Fruit fly (Drosophila melanogaster) whole organism: ENCODE measurements around the gene CG15473.
A peak's percentile ranks its signal among the peaks of the same experiment; 100 is the strongest.

Source experiments
- CG8478 ChIP-seq: fragments of >200 bp; optimal IDR thresholded peaks from 2 replicates; lab custom pipeline; 2018; ENCODE audit warnings: inconsistent platforms
- Dll ChIP-seq: fragments of >200 bp; optimal IDR thresholded peaks from 2 replicates; lab custom pipeline; 2017
- EcR ChIP-seq, 2 experiments: fragments of >200 bp; optimal IDR thresholded peaks; 2 replicates each; lab custom pipeline; 2017; ENCODE audit warnings: missing biosample characterization in 2 of 2, missing genetic modification characterization in 2 of 2, missing genetic modification reagents in 2 of 2
- pan ChIP-seq: fragments of >200 bp; optimal IDR thresholded peaks from 2 replicates; lab custom pipeline; 2017
- psq ChIP-seq: fragments of >200 bp; optimal IDR thresholded peaks from 2 replicates; lab custom pipeline; 2017
- usp ChIP-seq: fragments of >200 bp; optimal IDR thresholded peaks from 2 replicates; lab custom pipeline; 2017; ENCODE audit warnings: missing biosample characterization, missing genetic modification characterization, mixed read lengths

The CG15473 gene

DNA sequence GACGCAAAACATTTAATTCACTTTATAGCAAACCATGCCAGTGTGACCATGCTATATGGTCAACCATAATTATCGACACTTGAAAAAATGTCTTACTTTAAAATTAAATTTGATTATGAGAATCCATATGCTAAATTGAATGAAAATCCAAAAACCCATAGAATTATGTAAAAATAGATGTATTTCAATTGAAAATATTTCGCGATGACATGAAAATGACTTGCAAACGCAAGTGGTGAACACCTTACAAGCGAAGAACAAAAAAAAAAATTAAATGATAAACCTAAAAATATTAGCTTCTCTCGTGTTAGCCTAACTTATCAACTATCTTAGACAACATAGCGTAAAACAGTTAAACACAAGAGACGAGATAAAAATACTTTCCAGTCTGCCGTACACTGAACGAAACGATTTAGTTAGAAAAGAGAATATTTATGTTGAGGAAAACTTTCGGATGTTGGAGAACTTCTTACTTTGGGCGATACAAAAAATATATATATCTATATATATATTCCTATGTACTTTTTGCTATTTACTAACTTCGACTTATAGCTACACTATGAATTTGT, 25.6 kb upstream of the CG15473 start:
- TF ChIP-seq EcR (GFP tag; optimal IDR thresholded peaks at IDR 0.05; lab: Kevin White, UChicago) (no peak), CG8478 (lab: Kevin White, UChicago) (no peak), Dll (lab: Kevin White, UChicago) (no peak), usp (GFP tag; lab: Kevin White, UChicago) (no peak), pan (lab: Kevin White, UChicago) (no peak), psq (lab: Kevin White, UChicago) (no peak)

DNA sequence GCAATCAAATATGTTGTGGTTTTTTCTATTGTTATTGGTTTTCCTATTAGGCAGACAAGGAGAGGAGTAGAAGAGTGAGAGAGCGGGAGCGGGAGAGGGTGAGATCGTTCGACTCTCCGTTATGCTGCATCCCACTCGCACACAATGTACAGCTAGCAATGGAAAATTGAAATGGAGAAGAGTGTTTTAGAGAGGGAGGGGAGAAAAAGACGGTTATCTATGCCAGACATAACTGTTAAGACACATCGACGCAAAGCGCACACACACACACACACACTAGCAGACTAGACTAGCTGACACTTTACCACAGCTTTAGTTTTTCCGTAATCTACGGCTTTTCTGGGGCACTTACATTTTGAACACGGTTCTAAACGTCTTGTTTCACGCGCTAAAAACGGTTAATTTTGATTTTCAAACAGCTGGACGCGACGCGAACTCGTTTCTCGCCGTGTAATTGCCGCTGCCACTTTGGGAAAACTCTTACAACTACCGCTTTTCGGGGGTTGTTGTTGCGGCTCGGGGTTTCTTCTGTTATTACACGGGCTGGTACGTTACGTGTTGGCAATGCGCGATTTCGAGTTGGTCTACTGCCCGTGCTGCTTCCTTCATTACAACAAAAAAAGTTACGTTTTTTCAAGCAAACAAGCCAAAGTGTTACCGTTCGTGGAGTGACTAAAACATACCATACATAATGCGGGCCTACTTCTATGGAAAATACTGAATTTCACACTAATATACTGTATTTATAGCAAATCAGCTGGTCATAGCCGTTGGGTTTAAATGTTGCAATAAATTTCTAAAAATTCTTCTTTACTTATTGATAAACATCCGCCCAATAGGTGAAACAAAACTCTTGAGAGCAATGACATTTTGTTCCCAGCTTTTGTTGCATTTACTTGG, 24.9 kb upstream of the CG15473 start, which contains the start of gene fzr:
fzr (minus strand) TSS at position 625 of the 900 bp plus-strand sequence.
- TF ChIP-seq psq (lab: Kevin White, UChicago) (no peak), pan (lab: Kevin White, UChicago) (no peak), EcR (GFP tag; optimal IDR thresholded peaks at IDR 0.05; lab: Kevin White, UChicago) (no peak), Dll (lab: Kevin White, UChicago) (no peak), usp (GFP tag; lab: Kevin White, UChicago) (no peak), CG8478 (lab: Kevin White, UChicago) (no peak)

DNA sequence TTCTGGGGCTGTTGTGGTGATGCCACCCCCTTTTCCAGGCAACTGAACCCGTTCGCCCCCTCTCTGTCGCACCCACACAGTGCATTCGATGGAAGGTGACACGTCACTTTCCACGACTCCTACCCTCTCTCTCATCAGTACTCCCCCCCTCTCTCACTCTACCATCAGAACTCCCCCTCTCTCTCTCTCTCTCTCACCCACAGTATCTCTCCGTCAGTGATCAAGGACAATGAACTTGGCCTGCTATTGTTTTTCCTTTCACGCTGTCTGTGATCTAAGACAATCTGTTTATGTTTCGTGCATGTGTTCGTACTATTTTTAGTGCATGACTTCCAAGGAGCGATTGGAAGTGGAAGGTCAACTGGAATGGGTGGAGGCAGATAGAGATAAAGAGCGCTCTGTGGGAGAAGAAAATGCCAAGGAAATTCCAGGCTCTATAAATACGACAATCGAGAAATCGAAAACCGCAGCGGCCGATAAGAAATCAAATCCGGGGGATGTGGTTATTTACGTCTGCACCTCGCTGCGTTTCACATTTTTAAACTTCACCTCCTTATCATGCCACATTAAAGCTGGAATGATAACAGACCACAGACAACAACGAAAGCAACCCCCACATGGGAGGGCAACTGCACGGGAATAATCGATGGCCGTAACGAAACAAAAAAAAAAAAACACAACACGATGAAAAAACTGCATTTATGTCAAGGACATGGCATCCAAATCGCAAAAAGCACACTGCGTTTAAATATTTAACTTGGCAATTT, 24.0 kb upstream of the CG15473 start:
- no peak for TF ChIP-seq CG8478 (lab: Kevin White, UChicago)
- TF ChIP-seq EcR (GFP tag; optimal IDR thresholded peaks at IDR 0.05; lab: Kevin White, UChicago), result peak in 1 of 2 experiments; percentile 75

DNA sequence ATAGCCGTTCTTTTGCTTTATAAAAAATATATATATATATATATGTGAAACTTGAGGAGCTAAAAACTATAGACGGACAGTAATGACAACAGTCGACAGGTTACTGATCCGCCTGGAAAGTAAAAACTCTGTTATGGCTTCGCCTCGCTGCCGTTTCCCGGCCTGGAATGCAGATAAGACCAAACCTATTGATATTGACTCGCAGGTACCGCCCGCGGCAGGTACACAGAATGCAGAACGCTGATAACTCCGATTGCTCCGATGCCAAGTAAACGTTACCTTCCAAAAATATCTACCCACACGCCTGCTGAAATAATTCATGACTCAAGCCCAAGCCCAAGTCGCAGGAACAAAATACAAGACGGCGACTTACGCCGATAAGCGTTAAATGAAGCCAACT, 23.1 kb upstream of the CG15473 start:
- TF ChIP-seq EcR (GFP tag; optimal IDR thresholded peaks at IDR 0.05; lab: Kevin White, UChicago) (no peak), psq (lab: Kevin White, UChicago) (no peak), Dll (lab: Kevin White, UChicago) (no peak), pan (lab: Kevin White, UChicago) (no peak), usp (GFP tag; lab: Kevin White, UChicago) (no peak)

DNA sequence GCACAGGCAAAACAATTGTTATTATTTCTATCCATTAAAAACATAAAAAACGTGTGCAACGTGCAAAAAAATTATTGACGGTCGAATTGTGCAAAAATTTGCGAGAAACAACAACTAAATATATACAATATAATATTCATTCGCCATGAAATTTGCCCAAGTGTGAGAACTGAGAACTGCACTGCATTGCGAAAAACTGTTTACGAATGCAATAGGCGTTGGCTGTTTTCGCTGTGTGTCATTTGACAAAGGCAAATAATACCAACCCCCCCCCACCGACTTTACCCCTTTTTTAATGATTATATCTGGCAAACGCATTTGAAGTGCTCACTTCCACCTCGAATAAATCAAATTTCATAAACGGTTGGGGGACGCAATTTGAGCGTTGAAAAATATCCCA, 20.8 kb upstream of the CG15473 start:
- no peak for TF ChIP-seq pan (lab: Kevin White, UChicago)

DNA sequence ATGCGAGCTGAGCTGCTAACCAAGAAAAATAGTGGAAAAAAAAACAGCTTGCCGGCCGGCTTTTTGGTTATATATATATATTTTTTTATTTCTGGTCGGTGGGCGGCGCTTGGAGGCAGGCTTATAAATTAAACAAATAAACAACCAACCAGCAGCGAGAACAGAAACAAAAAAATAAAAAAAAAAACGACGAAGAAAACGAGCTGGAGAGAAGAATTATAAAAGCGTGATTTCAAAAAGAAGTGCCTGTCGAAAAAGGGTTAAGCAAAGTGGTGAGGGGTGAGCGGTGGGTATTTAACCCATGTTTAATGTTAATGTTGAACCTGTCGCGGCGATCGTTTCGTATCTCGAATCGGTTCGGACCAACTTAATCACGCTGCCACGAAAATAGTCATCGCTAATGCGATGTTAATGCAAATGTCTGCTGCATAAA, 16.9 kb upstream of the CG15473 start:
- TF ChIP-seq EcR (GFP tag; optimal IDR thresholded peaks at IDR 0.05; lab: Kevin White, UChicago) (no peak), CG8478 (lab: Kevin White, UChicago) (no peak), pan (lab: Kevin White, UChicago) (no peak), Dll (lab: Kevin White, UChicago) (no peak), psq (lab: Kevin White, UChicago) (no peak), usp (GFP tag; lab: Kevin White, UChicago) (no peak)

DNA sequence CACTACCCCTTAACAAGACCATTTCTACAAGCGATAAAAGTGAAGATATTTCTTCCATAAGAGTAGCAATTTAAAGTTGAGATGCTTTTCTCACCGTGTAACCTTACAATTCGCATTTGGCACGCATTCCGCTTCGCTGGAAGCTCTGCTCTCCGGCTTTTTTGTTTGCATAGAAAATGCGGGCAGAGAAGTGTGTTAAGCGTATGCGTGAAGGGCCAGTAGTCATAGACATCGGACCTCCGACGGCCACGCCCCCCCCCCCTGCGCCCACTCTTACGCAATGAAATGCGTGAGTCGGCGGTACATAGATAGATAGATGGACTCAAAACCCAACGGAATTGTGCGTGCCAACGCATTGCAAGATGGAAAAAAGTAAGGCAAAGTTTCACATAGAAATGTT, 15.1 kb upstream of the CG15473 start:
- no peak for TF ChIP-seq EcR (GFP tag; optimal IDR thresholded peaks at IDR 0.05; lab: Kevin White, UChicago)
- no peak for TF ChIP-seq CG8478 (lab: Kevin White, UChicago)
- no peak for TF ChIP-seq usp (GFP tag; lab: Kevin White, UChicago)
- no peak for TF ChIP-seq psq (lab: Kevin White, UChicago)
- TF ChIP-seq pan (lab: Kevin White, UChicago), result no peak
- TF ChIP-seq Dll (lab: Kevin White, UChicago), result no peak

DNA sequence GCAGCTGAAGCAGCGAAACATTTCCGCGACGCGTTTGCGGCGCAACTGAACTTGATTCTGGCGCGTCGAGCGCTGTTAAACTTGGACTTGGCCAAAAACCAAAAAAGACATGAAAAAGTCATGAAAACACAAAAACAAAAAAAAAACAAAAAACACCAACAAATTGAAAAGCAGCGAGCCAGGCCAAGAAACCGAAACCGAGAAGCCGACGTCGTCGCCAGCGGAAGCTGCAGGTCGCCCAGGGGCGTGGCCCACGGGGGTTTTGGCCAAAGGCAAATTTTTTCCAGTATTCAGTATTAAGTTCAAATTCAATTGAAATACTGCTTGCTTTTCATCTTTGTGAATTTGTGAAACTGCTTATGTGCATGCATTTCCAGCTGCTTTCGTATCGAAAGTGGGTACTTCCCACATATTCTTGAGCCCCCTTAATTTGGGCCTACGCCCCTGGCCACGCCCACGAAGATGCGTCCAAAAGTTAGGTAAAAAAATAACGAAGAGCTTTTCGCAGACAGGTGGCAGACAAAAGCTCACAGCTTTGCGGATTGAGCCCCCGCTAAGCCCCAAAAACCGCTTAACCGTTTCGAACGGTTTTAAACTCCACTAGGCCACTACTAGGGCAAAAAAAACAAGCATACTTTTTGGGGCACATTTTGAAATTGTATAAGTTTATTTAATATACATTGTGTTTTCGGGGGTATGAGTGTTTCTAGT, 12.5 kb upstream of the CG15473 start, which contains the start of gene CG3009:
CG3009 (minus strand) TSS at position 51 of the 711 bp plus-strand sequence.
- TF ChIP-seq CG8478 (lab: Kevin White, UChicago) (no peak), psq (lab: Kevin White, UChicago) (no peak), Dll (lab: Kevin White, UChicago) (no peak), EcR (GFP tag; optimal IDR thresholded peaks at IDR 0.05; lab: Kevin White, UChicago) (no peak), pan (lab: Kevin White, UChicago) (no peak), usp (GFP tag; lab: Kevin White, UChicago) (no peak)

DNA sequence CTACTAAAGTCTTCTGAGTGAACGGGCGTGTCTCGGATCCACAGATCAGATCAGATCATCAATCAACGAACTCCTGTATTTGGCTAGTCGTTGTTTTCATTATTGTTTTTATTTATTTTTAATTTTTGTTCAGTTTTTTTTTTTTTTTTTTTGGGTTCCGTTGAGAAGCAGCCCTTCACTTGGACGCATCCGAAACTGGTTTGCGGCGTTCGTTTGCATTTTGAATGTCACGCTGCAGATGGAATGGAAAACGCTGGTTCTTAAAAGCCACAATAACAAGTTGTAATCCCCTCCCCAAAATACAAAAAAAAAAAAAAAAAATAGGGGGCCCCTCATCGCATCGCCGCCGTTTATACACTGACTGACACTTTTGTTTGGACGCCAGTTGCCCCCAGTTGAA, 9.8 kb upstream of the CG15473 start:
- TF ChIP-seq EcR (GFP tag; optimal IDR thresholded peaks at IDR 0.05; lab: Kevin White, UChicago), result no peak
- TF ChIP-seq usp (GFP tag; lab: Kevin White, UChicago), result no peak
- no peak for TF ChIP-seq Dll (lab: Kevin White, UChicago)
- TF ChIP-seq psq (lab: Kevin White, UChicago), result no peak
- no peak for TF ChIP-seq pan (lab: Kevin White, UChicago)
- TF ChIP-seq CG8478 (lab: Kevin White, UChicago), result no peak

DNA sequence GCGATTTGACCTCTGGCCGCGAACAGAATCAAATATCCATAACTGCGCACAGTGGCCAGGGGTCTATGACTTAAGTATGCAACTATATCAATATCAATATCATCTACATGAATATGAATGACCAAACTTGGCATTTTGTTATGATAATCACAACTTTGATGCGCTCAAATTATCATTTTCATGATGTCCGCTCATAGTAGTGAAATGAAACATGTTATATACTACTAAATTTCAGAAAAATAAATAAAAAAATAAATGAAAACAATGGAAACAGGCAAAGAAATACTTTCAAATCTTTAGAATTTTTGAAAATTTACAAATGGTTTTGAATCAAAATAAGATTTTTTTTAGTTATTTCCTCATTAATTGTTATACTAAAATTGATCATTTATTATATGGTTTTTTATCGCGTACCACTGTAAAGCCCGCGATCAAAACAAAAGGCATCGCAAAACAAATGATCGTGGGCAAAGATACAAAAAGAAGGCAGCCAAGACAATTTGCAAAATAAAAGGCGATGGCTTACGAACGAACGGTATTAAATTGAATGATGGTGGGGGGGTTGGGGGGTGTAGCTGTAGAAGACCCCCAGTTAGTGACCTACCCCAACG, 6.5 kb upstream of the CG15473 start:
- TF ChIP-seq pan (lab: Kevin White, UChicago) (no peak), Dll (lab: Kevin White, UChicago) (no peak), usp (GFP tag; lab: Kevin White, UChicago) (no peak), EcR (GFP tag; optimal IDR thresholded peaks at IDR 0.05; lab: Kevin White, UChicago) (no peak), CG8478 (lab: Kevin White, UChicago) (no peak), psq (lab: Kevin White, UChicago) (no peak)
